Worm (Caenorhabditis elegans) whole organism, L2 larva: Measurements from ENCODE around the gene C03A3.3.

Experiments
- R02D3.7 ChIP-seq: fragments of 150-350 bp; optimal IDR thresholded peaks from 2 replicates; lab custom pipeline; 2014; ENCODE audit warnings: missing biosample characterization, missing genetic modification characterization
- dmd-4 ChIP-seq: sonication (generic microtip); optimal IDR thresholded peaks from 2 replicates; lab custom pipeline; 2017; ENCODE audit warnings: missing biosample characterization, missing genetic modification characterization
- egl-27 ChIP-seq: sonication (generic microtip); optimal IDR thresholded peaks from 3 replicates; lab custom pipeline; 2017; ENCODE audit warnings: missing biosample characterization, missing genetic modification reagents, missing genetic modification characterization
- lin-13 ChIP-seq: fragments of 150-350 bp; optimal IDR thresholded peaks from 2 replicates; lab custom pipeline; 2014; ENCODE audit warnings: missing biosample characterization, missing genetic modification reagents, missing genetic modification characterization
- lin-39 ChIP-seq: fragments of 150-350 bp; optimal IDR thresholded peaks from 2 replicates; lab custom pipeline; 2014; ENCODE audit warnings: missing biosample characterization, missing genetic modification reagents, missing genetic modification characterization
- lsy-2 ChIP-seq, 2 experiments: fragments of 150-350 bp in 1 of 2; sonication (generic microtip) in 1 of 2; optimal IDR thresholded peaks; 2 replicates each; lab custom pipeline; 2014 to 2017; ENCODE audit warnings: missing biosample characterization in 2 of 2, missing genetic modification characterization in 2 of 2
- mdl-1 ChIP-seq, 2 experiments: fragments of 150-350 bp in 1 of 2; sonication (generic microtip) in 1 of 2; optimal IDR thresholded peaks; 2 replicates each; lab custom pipeline; 2017; ENCODE audit warnings: missing biosample characterization in 2 of 2, missing genetic modification characterization in 2 of 2
- nhr-10 ChIP-seq: sonication (generic microtip); optimal IDR thresholded peaks from 2 replicates; lab custom pipeline; 2017; ENCODE audit warnings: missing biosample characterization, missing genetic modification characterization
- nhr-11 ChIP-seq: fragments of 150-350 bp; optimal IDR thresholded peaks from 2 replicates; lab custom pipeline; 2014; ENCODE audit warnings: missing biosample characterization, missing genetic modification characterization
- nhr-12 ChIP-seq: fragments of 150-350 bp; optimal IDR thresholded peaks from 2 replicates; lab custom pipeline; 2014; ENCODE audit warnings: missing biosample characterization, missing genetic modification characterization
- nhr-129 ChIP-seq: fragments of 150-350 bp; optimal IDR thresholded peaks from 2 replicates; lab custom pipeline; 2014; ENCODE audit warnings: missing biosample characterization, missing genetic modification characterization
- zag-1 ChIP-seq: fragments of 150-350 bp; optimal IDR thresholded peaks from 2 replicates; lab custom pipeline; 2014; ENCODE audit warnings: missing biosample characterization, missing genetic modification characterization
- ztf-11 ChIP-seq: sonication (generic microtip); optimal IDR thresholded peaks from 2 replicates; lab custom pipeline; 2017; ENCODE audit warnings: missing biosample characterization, missing genetic modification characterization

- TF ChIP-seq nhr-12 (no peak), nhr-11 (tag; lab: Kevin White, UChicago) (no peak), mdl-1 (tag; optimal IDR thresholded peaks at IDR 0.05; lab: Kevin White, UChicago) (no peak), dmd-4 (tag; lab: Kevin White, UChicago) (no peak), nhr-10 (tag; lab: Kevin White, UChicago) (no peak), lin-13 (GFP tag; lab: Kevin White, UChicago) (no peak), nhr-129 (tag; lab: Kevin White, UChicago) (no peak), zag-1 (tag; lab: Kevin White, UChicago) (peak; percentile 24), egl-27 (no peak), lsy-2 (tag; optimal IDR thresholded peaks at IDR 0.05; lab: Kevin White, UChicago) (no peak), ztf-11 (tag; lab: Kevin White, UChicago) (no peak), lin-39 (no peak), R02D3.7 (tag; lab: Kevin White, UChicago) (no peak)
Observed at ce11 chrX:11243604-11244003, 25.3 kb downstream of the C03A3.3 start.
